Worm (Caenorhabditis elegans): ENCODE results near the gene Y39A1A.24.

The Y39A1A.24 gene

DNA sequence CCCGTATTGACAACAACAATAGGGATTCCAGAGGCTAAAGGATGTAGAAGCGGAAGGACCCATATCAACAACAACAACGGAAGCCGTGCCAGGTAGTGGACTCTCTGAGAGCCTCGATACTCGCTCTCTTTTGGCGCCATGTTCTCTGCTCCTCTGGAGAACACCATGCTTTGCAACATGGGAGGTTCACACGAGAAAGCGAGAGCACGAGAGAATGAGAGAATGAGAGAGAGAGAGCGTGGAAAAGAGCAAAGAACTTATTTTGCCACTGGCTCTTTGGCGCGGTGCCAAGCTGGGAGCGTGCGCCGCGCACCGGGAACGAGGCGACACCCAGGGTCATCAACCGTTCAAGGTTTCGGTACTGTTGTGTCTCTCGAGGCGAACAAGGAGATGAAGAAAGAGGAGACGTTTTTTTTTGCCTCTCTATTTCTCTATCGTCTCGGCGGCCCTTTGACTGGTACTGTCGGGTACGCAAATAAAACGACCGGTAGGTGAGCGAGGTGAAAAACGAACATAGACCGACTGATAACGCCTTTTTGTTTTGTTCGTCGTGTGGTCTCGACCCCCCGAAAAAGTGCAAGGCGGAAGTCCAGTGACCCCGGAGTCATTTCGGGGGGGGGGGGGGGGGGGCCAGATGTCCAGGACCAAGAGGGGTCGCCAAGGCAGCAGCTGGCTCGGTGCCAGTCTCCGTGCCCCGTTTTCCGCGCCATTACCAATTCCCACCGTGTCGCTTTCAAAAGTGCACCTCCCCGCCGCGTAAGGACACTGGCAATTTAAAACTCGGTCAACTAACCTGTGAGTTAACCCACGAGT, 20.4 kb downstream of the Y39A1A.24 start, which contains the start of gene Y39A1A.10:
Gene Y39A1A.10 (plus strand): TSS at position 139 of the 813 bp plus-strand sequence.
- TF ChIP-seq fkh-8 (tag; optimal IDR thresholded peaks at IDR 0.05) (peak; percentile 38), dsc-1 (tag; optimal IDR thresholded peaks at IDR 0.05) (no peak), lin-14 (GFP tag; optimal IDR thresholded peaks at IDR 0.05) (peak; percentile 72), elt-3 (tag; optimal IDR thresholded peaks at IDR 0.05) (peak in 1 of 6 experiments; percentile 0), ceh-8 (GFP tag; optimal IDR thresholded peaks at IDR 0.05) (peak; percentile 89), aha-1 (tag; optimal IDR thresholded peaks at IDR 0.05) (no peak), snu-23 (GFP tag; optimal IDR thresholded peaks at IDR 0.05) (peak; percentile 24), hlh-4 (tag; optimal IDR thresholded peaks at IDR 0.05) (no peak), fos-1 (tag; optimal IDR thresholded peaks at IDR 0.05) (no peak), ama-1 (optimal IDR thresholded peaks at IDR 0.05) (no peak), efl-1 (optimal IDR thresholded peaks at IDR 0.05) (no peak), efl-1 (GFP tag; optimal IDR thresholded peaks at IDR 0.05 in 1 of 2) (peak in 1 of 2 experiments; percentile 57), nhr-20 (tag; optimal IDR thresholded peaks at IDR 0.05) (peak; percentile 9), ceh-90 (tag; optimal IDR thresholded peaks at IDR 0.05) (no peak), isw-1 (GFP tag; IDR thresholded peaks at IDR 0.05) (no peak), tlp-1 (tag; optimal IDR thresholded peaks at IDR 0.05) (no peak), xbp-1 (tag; optimal IDR thresholded peaks at IDR 0.05) (no peak), unc-62 (GFP tag; optimal IDR thresholded peaks at IDR 0.05) (no peak), ztf-4 (tag; optimal IDR thresholded peaks at IDR 0.05) (peak; percentile 24), nhr-71 (tag; optimal IDR thresholded peaks at IDR 0.05) (peak; percentile 52), rnt-1 (tag; optimal IDR thresholded peaks at IDR 0.05) (peak; percentile 10), sox-4 (tag; optimal IDR thresholded peaks at IDR 0.05) (no peak), nhr-85 (tag) (peak; percentile 86), blmp-1 (tag; optimal IDR thresholded peaks at IDR 0.05) (peak; percentile 37), egl-13 (tag; optimal IDR thresholded peaks at IDR 0.05) (no peak), unc-86 (tag; optimal IDR thresholded peaks at IDR 0.05) (no peak), pqm-1 (tag; optimal IDR thresholded peaks at IDR 0.05) (no peak), jun-1 (tag; optimal IDR thresholded peaks at IDR 0.05) (peak; percentile 26), nhr-19 (GFP tag; conservative IDR thresholded peaks at IDR 0.05) (0 out of 2 replicates have a peak, but pooled peaks have one; percentile 7), C04F5.9 (tag; optimal IDR thresholded peaks at IDR 0.05) (no peak), Y116A8C.19 (tag; optimal IDR thresholded peaks at IDR 0.05; ENCODE audit: borderline replicate concordance) (no peak)

- TF ChIP-seq skn-1 (tag; optimal IDR thresholded peaks at IDR 0.05) (no peak), ceh-82 (tag; optimal IDR thresholded peaks at IDR 0.05) (no peak), tlp-1 (tag; optimal IDR thresholded peaks at IDR 0.05) (no peak), hlh-4 (tag; optimal IDR thresholded peaks at IDR 0.05) (no peak), unc-98 (GFP tag; IDR thresholded peaks at IDR 0.05) (no peak)
These were observed 20.9 kb downstream of the Y39A1A.24 start, which contains the start of gene Y39A1A.9 for ce11 chrIII:10633403-10633674. Gene Y39A1A.9, minus strand, starts transcription at chrIII:10633501.

ce11 chrIII:10634034-10634433, 21.6 kb downstream of the Y39A1A.24 start:
- TF ChIP-seq ceh-82 (tag; optimal IDR thresholded peaks at IDR 0.05) (peak; percentile 64 to 97 (median 89)), ztf-11 (tag; optimal IDR thresholded peaks at IDR 0.05) (peak in 1 of 2 experiments; percentile 82), ceh-90 (tag; optimal IDR thresholded peaks at IDR 0.05) (no peak), isw-1 (GFP tag; IDR thresholded peaks at IDR 0.05) (peak; percentile 68), fkh-10 (GFP tag; optimal IDR thresholded peaks at IDR 0.05) (peak; percentile 75), lir-3 (tag; optimal IDR thresholded peaks at IDR 0.05; ENCODE audit: poor library complexity) (no peak), ceh-63 (GFP tag; optimal IDR thresholded peaks at IDR 0.05) (no peak), nhr-76 (tag; optimal IDR thresholded peaks at IDR 0.05) (no peak), fkh-8 (tag; optimal IDR thresholded peaks at IDR 0.05) (peak; percentile 96), lin-35 (GFP tag; optimal IDR thresholded peaks at IDR 0.05) (peak; percentile 68 to 71), unc-86 (tag; optimal IDR thresholded peaks at IDR 0.05) (peak; percentile 91), aly-2 (tag; optimal IDR thresholded peaks at IDR 0.05) (no peak), ztf-4 (tag; optimal IDR thresholded peaks at IDR 0.05) (peak; percentile 86), egl-13 (tag; optimal IDR thresholded peaks at IDR 0.05) (peak; percentile 89), hlh-4 (tag; optimal IDR thresholded peaks at IDR 0.05) (peak; percentile 49), nhr-20 (tag; optimal IDR thresholded peaks at IDR 0.05) (peak; percentile 87), lsy-2 (tag; optimal IDR thresholded peaks at IDR 0.05) (peak; percentile 84 to 85), snu-23 (GFP tag; optimal IDR thresholded peaks at IDR 0.05) (peak; percentile 86), lin-14 (GFP tag; optimal IDR thresholded peaks at IDR 0.05) (peak; percentile 98), elt-2 (tag; optimal IDR thresholded peaks at IDR 0.05) (peak; percentile 67), nhr-90 (tag; optimal IDR thresholded peaks at IDR 0.05; ENCODE audit: poor library complexity) (peak; percentile 89), ets-5 (GFP tag; IDR thresholded peaks at IDR 0.05) (no peak), dpl-1 (GFP tag; optimal IDR thresholded peaks at IDR 0.05) (peak; percentile 51 to 70 (median 58)), elt-3 (tag; optimal IDR thresholded peaks at IDR 0.05) (peak in 2 of 6 experiments; percentile 28 to 56), mep-1 (tag; optimal IDR thresholded peaks at IDR 0.05) (peak; percentile 58)
